Fruit fly (Drosophila melanogaster) whole organism, embryonic: ENCODE results near the gene Psf3.

Source experiments
- CG14710 ChIP-seq: fragments of 200-800 bp; sonication (Bioruptor generic); optimal IDR thresholded peaks from 3 replicates; lab custom pipeline; 2019; ENCODE audit warnings: missing biosample characterization, mild to moderate bottlenecking, missing genetic modification characterization, moderate library complexity
- CG14860 ChIP-seq: fragments of 200-800 bp; sonication (Bioruptor generic); IDR thresholded peaks from 3 replicates; pipeline ENCODE4 v1.3.6; 2022; ENCODE audit warnings: missing biosample characterization, missing genetic modification characterization; ENCODE audit not compliant: partially characterized antibody
- CG15269 ChIP-seq: fragments of 200-800 bp; sonication (Bioruptor generic); optimal IDR thresholded peaks from 2 replicates; lab custom pipeline; 2018; ENCODE audit warnings: missing biosample characterization, mild to moderate bottlenecking, missing genetic modification characterization, moderate library complexity
- Jarid2 ChIP-seq: fragments of 200-800 bp; sonication (Bioruptor generic); optimal IDR thresholded peaks from 3 replicates; lab custom pipeline; 2017; ENCODE audit warnings: mild to moderate bottlenecking, missing biosample characterization, missing genetic modification reagents, missing genetic modification characterization
- Sry-δ ChIP-seq: fragments of 200-800 bp; sonication (Bioruptor generic); optimal IDR thresholded peaks from 2 replicates; lab custom pipeline; 2016; ENCODE audit warnings: missing biosample characterization, missing genetic modification characterization
- crc ChIP-seq: fragments of 200-800 bp; sonication (Bioruptor generic); optimal IDR thresholded peaks from 2 replicates; lab custom pipeline; 2016; ENCODE audit warnings: missing biosample characterization, missing genetic modification characterization
- gt ChIP-seq: fragments of 200-800 bp; sonication (Bioruptor generic); IDR thresholded peaks from 2 replicates; pipeline ENCODE4 v1.3.6; 2022; ENCODE audit warnings: missing biosample characterization, missing genetic modification characterization
- hbn ChIP-seq: fragments of 200-800 bp; sonication (Bioruptor generic); IDR thresholded peaks from 2 replicates; pipeline ENCODE4 v1.3.6; 2022; ENCODE audit warnings: missing biosample characterization, missing genetic modification characterization; ENCODE audit not compliant: partially characterized antibody
- peb ChIP-seq: fragments of 200-800 bp; sonication (Bioruptor generic); IDR thresholded peaks from 2 replicates; pipeline ENCODE4 v1.3.6; 2022; ENCODE audit warnings: missing biosample characterization, missing genetic modification characterization
- tll ChIP-seq, 2 experiments: fragments of 200-800 bp in 1 of 2; fragments of >200 bp in 1 of 2; sonication (Bioruptor generic) in 1 of 2; optimal IDR thresholded peaks; 2 replicates each; lab custom pipeline; 2017 to 2019; ENCODE audit warnings: missing biosample characterization in 2 of 2, missing genetic modification characterization in 2 of 2, mild to moderate bottlenecking in 1 of 2, moderate library complexity in 1 of 2

DNA sequence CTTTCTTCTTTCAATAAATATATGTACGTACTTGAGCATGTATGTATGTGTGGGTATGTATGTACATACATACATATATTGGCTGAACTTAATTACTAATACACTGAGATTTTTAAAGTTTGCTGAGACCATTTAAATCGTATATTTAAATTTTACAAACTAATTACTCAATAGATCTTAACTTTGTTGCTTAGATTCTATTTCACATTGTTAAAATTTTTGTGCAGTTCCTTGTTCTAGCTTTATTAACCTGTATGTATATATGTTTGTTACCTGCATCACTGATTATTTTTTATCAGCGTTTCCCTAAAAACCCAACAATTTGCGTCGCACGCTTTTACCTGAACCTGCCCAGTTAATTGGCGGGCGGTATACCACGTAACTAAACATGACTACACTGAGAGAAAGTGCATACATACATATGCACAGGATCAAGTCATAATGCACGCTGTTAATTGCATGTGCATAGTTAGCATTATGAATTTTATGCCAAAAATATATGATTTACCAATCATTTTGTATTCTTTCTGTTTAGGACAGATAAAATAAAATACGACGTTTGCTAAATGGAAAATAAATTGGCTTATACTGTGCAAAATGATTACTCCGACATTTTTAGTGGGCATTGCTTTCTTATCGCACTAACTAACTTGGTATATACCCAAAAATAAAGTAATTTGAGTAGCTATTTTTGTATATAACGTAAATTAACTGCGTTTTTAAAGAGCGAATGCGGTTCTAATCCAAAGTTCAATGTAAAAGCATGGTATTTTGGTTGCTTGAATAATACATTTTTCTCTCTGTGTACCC lies 22.9 kb downstream of the Psf3 start:
- no peak for TF ChIP-seq gt (GFP tag; lab: Robert Waterston, UW)
- TF ChIP-seq CG15269 (tag; lab: Kevin White, UChicago), result peak; percentile 11
- no peak for TF ChIP-seq Sry-δ (GFP tag; lab: Kevin White, UChicago)
- TF ChIP-seq peb (GFP tag; lab: Robert Waterston, UW), result no peak
- no peak for TF ChIP-seq Jarid2 (GFP tag; lab: Kevin White, UChicago)
- TF ChIP-seq CG14860, result no peak
- TF ChIP-seq hbn, result no peak
- TF ChIP-seq CG14710, result peak; percentile 37
- no peak for TF ChIP-seq crc
- no peak for TF ChIP-seq tll (GFP tag; optimal IDR thresholded peaks at IDR 0.05; lab: Kevin White, UChicago)
